Worm (Caenorhabditis elegans) whole organism, young adult: ENCODE data around the gene srh-229.

Source experiments
- B0019.2 ChIP-seq: fragments of 200-800 bp; sonication (Bioruptor generic); conservative IDR thresholded peaks from 2 replicates; pipeline ENCODE4 v1.3.6; 2022; ENCODE audit warnings: missing genetic modification reagents, missing genetic modification characterization, missing compliant biosample characterization
- B0261.1 ChIP-seq: sonication (generic microtip); optimal IDR thresholded peaks from 2 replicates; lab custom pipeline; 2016; ENCODE audit warnings: mild to moderate bottlenecking, missing genetic modification characterization, moderate library complexity, missing compliant biosample characterization
- C17E4.6 ChIP-seq: fragments of 200-800 bp; sonication (Bioruptor generic); IDR thresholded peaks from 2 replicates; pipeline ENCODE4 v1.3.6; 2022; ENCODE audit warnings: missing genetic modification reagents, missing genetic modification characterization, missing compliant biosample characterization
- F10E7.11 ChIP-seq: sonication (generic microtip); optimal IDR thresholded peaks from 2 replicates; lab custom pipeline; 2017; ENCODE audit warnings: mild to moderate bottlenecking, missing genetic modification characterization, moderate library complexity, missing compliant biosample characterization
- F52B5.7 ChIP-seq: sonication (generic microtip); optimal IDR thresholded peaks from 2 replicates; lab custom pipeline; 2016; ENCODE audit warnings: mild to moderate bottlenecking, missing genetic modification characterization, missing compliant biosample characterization
- K11D2.4 ChIP-seq: fragments of 200-800 bp; sonication (Bioruptor generic); IDR thresholded peaks from 2 replicates; pipeline ENCODE4 v1.3.6; 2022; ENCODE audit warnings: missing genetic modification reagents, missing genetic modification characterization, missing compliant biosample characterization
- Y53G8AR.9 ChIP-seq: fragments of 200-800 bp; sonication (Bioruptor generic); conservative IDR thresholded peaks from 2 replicates; pipeline ENCODE4 v1.3.6; 2022; ENCODE audit warnings: missing genetic modification reagents, missing genetic modification characterization, missing compliant biosample characterization
- Y67H2A.10 ChIP-seq: fragments of 200-800 bp; sonication (Bioruptor generic); conservative IDR thresholded peaks from 2 replicates; pipeline ENCODE4 v1.3.6; 2022; ENCODE audit warnings: missing genetic modification reagents, missing genetic modification characterization, missing compliant biosample characterization
- ZK185.1 ChIP-seq: sonication (generic microtip); optimal IDR thresholded peaks from 2 replicates; lab custom pipeline; 2016; ENCODE audit warnings: mild to moderate bottlenecking, missing genetic modification characterization, missing compliant biosample characterization; ENCODE audit not compliant: poor library complexity, severe bottlenecking
- ama-1 ChIP-seq, 3 experiments: fragments of 150-350 bp in 1 of 3; sonication (generic microtip) in 2 of 3; optimal IDR thresholded peaks; 2 replicates each; lab custom pipeline; 2014 to 2018; ENCODE audit warnings: missing biosample characterization in 2 of 3, missing genetic modification characterization in 2 of 3, missing genetic modification reagents in 2 of 3
- aptf-3 ChIP-seq: fragments of 200-800 bp; sonication (Bioruptor generic); IDR thresholded peaks from 2 replicates; pipeline ENCODE4 v1.3.6; 2022; ENCODE audit warnings: missing genetic modification characterization, missing compliant biosample characterization
- bed-2 ChIP-seq: fragments of 200-800 bp; sonication (Bioruptor generic); IDR thresholded peaks from 2 replicates; pipeline ENCODE4 v1.3.6; 2022; ENCODE audit warnings: missing genetic modification reagents, missing genetic modification characterization, missing compliant biosample characterization
- chd-7 ChIP-seq: sonication (generic microtip); optimal IDR thresholded peaks from 2 replicates; lab custom pipeline; 2016; ENCODE audit warnings: mild to moderate bottlenecking, missing genetic modification characterization, moderate library complexity, missing compliant biosample characterization
- egrh-3 ChIP-seq: fragments of 200-800 bp; sonication (Bioruptor generic); IDR thresholded peaks from 2 replicates; pipeline ENCODE4 v1.3.6; 2022; ENCODE audit warnings: missing genetic modification reagents, missing genetic modification characterization, missing compliant biosample characterization
- fkh-3 ChIP-seq: sonication (generic microtip); optimal IDR thresholded peaks from 2 replicates; lab custom pipeline; 2016; ENCODE audit warnings: mild to moderate bottlenecking, missing genetic modification characterization, missing compliant biosample characterization
- hmg-20 ChIP-seq: fragments of 200-800 bp; sonication (Bioruptor generic); IDR thresholded peaks from 2 replicates; pipeline ENCODE4 v1.3.6; 2022; ENCODE audit warnings: missing genetic modification reagents, missing genetic modification characterization, missing compliant biosample characterization
- lin-26 ChIP-seq: fragments of 200-800 bp; sonication (Bioruptor generic); IDR thresholded peaks from 2 replicates; pipeline ENCODE4 v1.3.6; 2022; ENCODE audit warnings: missing genetic modification reagents, missing genetic modification characterization, missing compliant biosample characterization
- lin-54 ChIP-seq: fragments of 200-800 bp; sonication (Bioruptor generic); optimal IDR thresholded peaks from 2 replicates; lab custom pipeline; 2018; ENCODE audit warnings: mild to moderate bottlenecking, missing genetic modification characterization, missing compliant biosample characterization
- lsl-1 ChIP-seq: fragments of 200-800 bp; sonication (Bioruptor generic); optimal IDR thresholded peaks from 2 replicates; lab custom pipeline; 2018; ENCODE audit warnings: mild to moderate bottlenecking, missing genetic modification characterization, moderate library complexity, missing compliant biosample characterization
- madf-3 ChIP-seq: fragments of 200-800 bp; sonication (Bioruptor generic); IDR thresholded peaks from 2 replicates; pipeline ENCODE4 v1.3.6; 2022; ENCODE audit warnings: missing genetic modification reagents, missing genetic modification characterization, missing compliant biosample characterization
- madf-8 ChIP-seq: fragments of 200-800 bp; sonication (Bioruptor generic); conservative IDR thresholded peaks from 2 replicates; pipeline ENCODE4 v1.3.6; 2022; ENCODE audit warnings: missing genetic modification reagents, missing genetic modification characterization, missing compliant biosample characterization
- mel-28 ChIP-seq: sonication (generic microtip); optimal IDR thresholded peaks from 2 replicates; lab custom pipeline; 2016; ENCODE audit warnings: borderline replicate concordance, mild to moderate bottlenecking, missing genetic modification characterization, missing compliant biosample characterization
- mes-4 ChIP-seq: sonication (generic microtip); optimal IDR thresholded peaks from 2 replicates; lab custom pipeline; 2016; ENCODE audit warnings: missing genotype, missing genetic modification characterization, missing compliant biosample characterization
- mxl-1 ChIP-seq: sonication (generic microtip); optimal IDR thresholded peaks from 2 replicates; lab custom pipeline; 2016; ENCODE audit warnings: missing genetic modification characterization, missing compliant biosample characterization
- nhr-179 ChIP-seq: sonication (generic microtip); optimal IDR thresholded peaks from 2 replicates; lab custom pipeline; 2016; ENCODE audit warnings: mild to moderate bottlenecking, missing genetic modification characterization, missing compliant biosample characterization
- rec-8 ChIP-seq, 2 experiments: sonication (generic microtip); optimal IDR thresholded peaks; 2 replicates each; lab custom pipeline; 2016; ENCODE audit warnings: mild to moderate bottlenecking in 2 of 2, missing genetic modification characterization in 2 of 2, missing genetic modification reagents in 2 of 2, missing genotype in 2 of 2, missing biosample characterization in 1 of 2, missing compliant biosample characterization in 1 of 2, moderate library complexity in 1 of 2
- sdz-38 ChIP-seq: sonication (generic microtip); optimal IDR thresholded peaks from 2 replicates; lab custom pipeline; 2016; ENCODE audit warnings: missing genotype, missing genetic modification characterization, missing compliant biosample characterization
- snpc-1.1 ChIP-seq: sonication (generic microtip); optimal IDR thresholded peaks from 2 replicates; lab custom pipeline; 2017; ENCODE audit warnings: missing genetic modification characterization, mild to moderate bottlenecking, missing compliant biosample characterization, antibody characterized with exemption, moderate library complexity, missing genotype, missing genetic modification reagents; ENCODE audit not compliant: insufficient read depth
- snpc-3.4 ChIP-seq: sonication (generic microtip); optimal IDR thresholded peaks from 2 replicates; lab custom pipeline; 2017; ENCODE audit warnings: missing genetic modification characterization, mild to moderate bottlenecking, missing compliant biosample characterization, antibody characterized with exemption, moderate library complexity, missing genotype, missing genetic modification reagents
- tbp1 ChIP-seq: fragments of 200-800 bp; sonication (Bioruptor generic); optimal IDR thresholded peaks from 2 replicates; lab custom pipeline; 2018; ENCODE audit warnings: mild to moderate bottlenecking, missing genetic modification characterization, missing compliant biosample characterization
- tbx-9 ChIP-seq: sonication (generic microtip); optimal IDR thresholded peaks from 2 replicates; lab custom pipeline; 2016; ENCODE audit warnings: borderline replicate concordance, missing genetic modification characterization, inconsistent platforms, missing compliant biosample characterization
- unc-130 ChIP-seq: sonication (generic microtip); optimal IDR thresholded peaks from 2 replicates; lab custom pipeline; 2016; ENCODE audit warnings: missing genetic modification reagents, missing genetic modification characterization, missing compliant biosample characterization
- zfh-2 ChIP-seq: fragments of 200-800 bp; sonication (Bioruptor generic); conservative IDR thresholded peaks from 2 replicates; pipeline ENCODE4 v1.3.6; 2022; ENCODE audit warnings: missing genetic modification reagents, missing genetic modification characterization, missing compliant biosample characterization
- ztf-28 ChIP-seq: fragments of 200-800 bp; sonication (Bioruptor generic); IDR thresholded peaks from 2 replicates; pipeline ENCODE4 v1.3.6; 2022; ENCODE audit warnings: missing genetic modification reagents, missing genetic modification characterization, missing compliant biosample characterization

Gene srh-229

DNA sequence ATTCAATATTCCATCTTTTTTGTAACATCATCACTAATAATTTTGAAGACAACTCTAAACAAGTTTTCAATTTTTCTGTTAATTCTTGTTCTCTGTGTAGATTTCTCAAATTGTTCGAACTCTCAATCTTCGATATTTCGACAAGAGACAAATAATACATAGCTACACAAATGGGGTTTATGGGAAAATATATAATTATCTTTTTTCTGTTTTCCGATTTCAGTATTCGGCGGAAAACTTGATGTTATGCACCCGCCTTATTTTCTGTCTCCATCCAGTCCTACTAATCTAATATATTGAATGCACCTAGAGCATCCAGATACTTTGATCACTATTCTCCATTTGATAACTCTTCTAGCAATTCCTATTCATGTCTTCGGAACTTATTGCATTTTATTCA lies 34.8 kb upstream of the srh-229 start, which contains the start of gene srh-268:
Gene srh-268 (plus strand): TSS at position 301 of the 400 bp plus-strand sequence.
- TF ChIP-seq madf-8 (no peak), F52B5.7 (tag; lab: Kevin White, UChicago) (no peak), unc-130 (GFP tag; lab: Kevin White, UChicago) (no peak)

DNA sequence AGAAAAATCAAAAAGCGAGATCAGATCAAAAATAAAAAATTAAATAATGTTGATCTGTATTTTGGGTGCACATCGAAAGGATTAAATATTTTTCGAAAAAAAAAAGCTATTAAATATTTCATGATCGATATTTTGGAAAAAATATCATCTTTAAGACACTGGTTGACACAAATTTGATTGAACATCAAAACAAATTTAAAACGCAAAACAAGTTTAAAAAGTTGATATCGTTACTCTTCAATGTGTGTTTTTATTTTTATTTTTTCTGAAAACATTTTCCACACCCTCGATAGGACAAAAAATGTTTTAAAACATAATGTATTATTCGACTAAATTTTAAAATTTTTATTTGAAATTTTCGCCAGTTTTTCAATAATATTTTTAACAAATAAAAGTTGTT lies 33.8 kb upstream of the srh-229 start, which contains the start of gene C54F6.12:
Gene C54F6.12 (minus strand): TSS at position 101 of the 400 bp plus-strand sequence.
- no peak for TF ChIP-seq zfh-2 (GFP tag; lab: Robert Waterston, UW)
- no peak for TF ChIP-seq Y53G8AR.9 (GFP tag; lab: Robert Waterston, UW)
- no peak for TF ChIP-seq egrh-3 (GFP tag; lab: Robert Waterston, UW)
- TF ChIP-seq aptf-3 (GFP tag; lab: Robert Waterston, UW) = no peak
- TF ChIP-seq C17E4.6 (GFP tag; lab: Robert Waterston, UW) = no peak
- no peak for TF ChIP-seq rec-8 (tag; optimal IDR thresholded peaks at IDR 0.05; lab: Kevin White, UChicago)
- TF ChIP-seq ZK185.1 (tag; lab: Kevin White, UChicago) = no peak
- no peak for TF ChIP-seq sdz-38 (tag; lab: Kevin White, UChicago)
- TF ChIP-seq ama-1 (optimal IDR thresholded peaks at IDR 0.05; lab: Kevin White, UChicago) = no peak
- TF ChIP-seq ama-1 (GFP tag; optimal IDR thresholded peaks at IDR 0.05; lab: Kevin White, UChicago) = no peak
- no peak for TF ChIP-seq F10E7.11 (tag; lab: Kevin White, UChicago)
- no peak for TF ChIP-seq K11D2.4
- TF ChIP-seq B0019.2 (GFP tag; lab: Robert Waterston, UW) = no peak
- TF ChIP-seq tbx-9 (tag; lab: Kevin White, UChicago) = no peak
- no peak for TF ChIP-seq tbp1
- no peak for TF ChIP-seq mel-28 (tag; lab: Kevin White, UChicago)
- TF ChIP-seq mxl-1 = no peak
- no peak for TF ChIP-seq madf-3 (GFP tag; lab: Robert Waterston, UW)
- TF ChIP-seq snpc-1.1 (tag; lab: Kevin White, UChicago) = no peak
- TF ChIP-seq fkh-3 (tag; lab: Kevin White, UChicago) = no peak
- TF ChIP-seq lin-26 (GFP tag; lab: Robert Waterston, UW) = no peak

DNA sequence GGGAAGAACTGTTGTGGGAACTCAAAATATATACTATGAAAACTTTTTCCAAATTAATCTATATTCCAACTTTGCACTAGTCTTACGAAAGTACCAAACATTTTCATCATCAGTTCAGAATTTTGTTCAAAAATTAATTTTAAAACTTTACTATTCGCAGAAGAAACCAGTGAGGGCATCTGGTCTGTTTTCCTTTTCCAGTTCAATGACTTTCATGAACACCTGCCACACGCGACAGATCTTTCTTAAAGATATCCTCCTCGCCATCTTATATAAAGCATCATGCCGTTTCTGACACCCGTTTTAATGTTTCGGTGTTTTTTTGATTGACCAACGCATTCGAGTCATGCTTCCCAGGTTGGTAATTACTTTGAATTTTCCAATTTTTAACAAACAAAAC lies 28.8 kb upstream of the srh-229 start, which contains the start of gene C54F6.3:
Gene C54F6.3 (plus strand): TSS at position 301 of the 400 bp plus-strand sequence.
- no peak for TF ChIP-seq lin-54 (GFP tag; lab: Kevin White, UChicago)
- no peak for TF ChIP-seq lsl-1 (GFP tag; lab: Kevin White, UChicago)
- TF ChIP-seq bed-2 = no peak

- TF ChIP-seq hmg-20 = no peak
- TF ChIP-seq Y67H2A.10 (GFP tag; lab: Robert Waterston, UW) = no peak
- TF ChIP-seq snpc-3.4 (tag; lab: Kevin White, UChicago) = no peak
- TF ChIP-seq mes-4 (tag; lab: Kevin White, UChicago) = no peak
- no peak for TF ChIP-seq ztf-28 (GFP tag; lab: Robert Waterston, UW)
- no peak for TF ChIP-seq nhr-179 (tag; lab: Kevin White, UChicago)
- TF ChIP-seq B0261.1 (tag; lab: Kevin White, UChicago) = no peak
- TF ChIP-seq chd-7 (tag; lab: Kevin White, UChicago) = no peak
- TF ChIP-seq, all 124 proteins: peak for 0
Observed at ce11 chrV:7529840-7530239, 25.7 kb upstream of the srh-229 start, which contains the start of gene swt-2. swt-2 (plus strand) TSS chrV:7530140.
